Fruit fly (Drosophila melanogaster) S2 (cell line): Measurements from ENCODE around the gene nullo.

Experiments
- CG8478 ChIP-seq: fragments of >200 bp; optimal IDR thresholded peaks from 2 replicates; lab custom pipeline; 2018
- CTCF ChIP-seq, 2 experiments: fragments of >200 bp; optimal IDR thresholded peaks; 2 replicates each; lab custom pipeline; 2018

- TF ChIP-seq CTCF (optimal IDR thresholded peaks at IDR 0.05; lab: Kevin White, UChicago): no peak
- TF ChIP-seq CG8478 (lab: Kevin White, UChicago): no peak
Observed at dm6 chrX:7095912-7096494, 46.7 kb downstream of the nullo start.
